Fruit fly (Drosophila melanogaster) whole organism, embryonic: ENCODE results near the gene SmD2.

ENCODE experiments used
- Adf1 ChIP-seq: fragments of 200-800 bp; sonication (Bioruptor generic); IDR thresholded peaks from 2 replicates; pipeline ENCODE4 v1.3.6; 2022; ENCODE audit warnings: missing biosample characterization, missing genetic modification characterization
- CG11398 ChIP-seq: fragments of 200-800 bp; sonication (Bioruptor generic); optimal IDR thresholded peaks from 2 replicates; lab custom pipeline; 2016; ENCODE audit warnings: missing biosample characterization, missing genetic modification characterization
- CG11504 ChIP-seq: fragments of 200-800 bp; sonication (Bioruptor generic); optimal IDR thresholded peaks from 3 replicates; lab custom pipeline; 2019; ENCODE audit warnings: missing biosample characterization, mild to moderate bottlenecking, missing genetic modification characterization, moderate library complexity
- CG12236 ChIP-seq: fragments of 200-800 bp; sonication (Bioruptor generic); optimal IDR thresholded peaks from 2 replicates; lab custom pipeline; 2016; ENCODE audit warnings: missing biosample characterization, missing genetic modification characterization
- CG1233 ChIP-seq: fragments of 200-800 bp; sonication (Bioruptor generic); optimal IDR thresholded peaks from 4 replicates; lab custom pipeline; 2018; ENCODE audit warnings: missing biosample characterization, mild to moderate bottlenecking, missing genetic modification characterization
- CG13424 ChIP-seq: fragments of 200-800 bp; sonication (Bioruptor generic); optimal IDR thresholded peaks from 2 replicates; lab custom pipeline; 2019; ENCODE audit warnings: missing biosample characterization, mild to moderate bottlenecking, missing genetic modification characterization, moderate library complexity
- CG14050 ChIP-seq: fragments of 200-800 bp; sonication (Bioruptor generic); IDR thresholded peaks from 3 replicates; pipeline ENCODE4 v1.3.6; 2022; ENCODE audit warnings: missing biosample characterization, missing genetic modification characterization
- CG15269 ChIP-seq: fragments of 200-800 bp; sonication (Bioruptor generic); optimal IDR thresholded peaks from 2 replicates; lab custom pipeline; 2018; ENCODE audit warnings: missing biosample characterization, mild to moderate bottlenecking, missing genetic modification characterization, moderate library complexity
- CG16815 ChIP-seq: fragments of 200-800 bp; sonication (Bioruptor generic); optimal IDR thresholded peaks from 3 replicates; lab custom pipeline; 2017; ENCODE audit warnings: missing biosample characterization, mild to moderate bottlenecking, missing genetic modification characterization
- CG17385 ChIP-seq: fragments of 200-800 bp; sonication (Bioruptor generic); optimal IDR thresholded peaks from 3 replicates; lab custom pipeline; 2018; ENCODE audit warnings: missing biosample characterization, mild to moderate bottlenecking, missing genetic modification characterization
- CG18619 ChIP-seq: fragments of 200-800 bp; sonication (Bioruptor generic); optimal IDR thresholded peaks from 3 replicates; lab custom pipeline; 2017; ENCODE audit warnings: missing biosample characterization, mild to moderate bottlenecking, missing genetic modification characterization
- CG2712 ChIP-seq: fragments of 200-800 bp; optimal IDR thresholded peaks from 3 replicates; lab custom pipeline; 2019; ENCODE audit warnings: missing biosample characterization, mild to moderate bottlenecking, missing genetic modification characterization, moderate library complexity
- CG30403 ChIP-seq: fragments of 200-800 bp; sonication (Bioruptor generic); optimal IDR thresholded peaks from 3 replicates; lab custom pipeline; 2016; ENCODE audit warnings: missing biosample characterization, missing genetic modification characterization
- CG3281 ChIP-seq: fragments of 200-800 bp; sonication (Bioruptor generic); optimal IDR thresholded peaks from 3 replicates; lab custom pipeline; 2017; ENCODE audit warnings: missing biosample characterization, mild to moderate bottlenecking, missing genetic modification characterization
- CG4282 ChIP-seq: fragments of 200-800 bp; sonication (Bioruptor generic); optimal IDR thresholded peaks from 2 replicates; lab custom pipeline; 2016; ENCODE audit warnings: missing biosample characterization, missing genetic modification characterization
- CG4424 ChIP-seq: fragments of 200-800 bp; sonication (Bioruptor generic); optimal IDR thresholded peaks from 3 replicates; lab custom pipeline; 2016; ENCODE audit warnings: missing biosample characterization, missing genetic modification characterization
- CG7357 ChIP-seq: fragments of 200-800 bp; sonication (Bioruptor generic); IDR thresholded peaks from 3 replicates; pipeline ENCODE4 v1.3.6; 2022; ENCODE audit warnings: missing biosample characterization, missing genetic modification characterization
- CG7786 ChIP-seq: fragments of 200-800 bp; sonication (Bioruptor generic); optimal IDR thresholded peaks from 2 replicates; lab custom pipeline; 2016; ENCODE audit warnings: missing biosample characterization, missing genetic modification characterization
- CG7963 ChIP-seq: fragments of 200-800 bp; sonication (Bioruptor generic); IDR thresholded peaks from 3 replicates; pipeline ENCODE4 v1.3.6; 2022; ENCODE audit warnings: missing biosample characterization, missing genetic modification characterization; ENCODE audit not compliant: partially characterized antibody
- CG8388 ChIP-seq: fragments of 200-800 bp; sonication (Bioruptor generic); optimal IDR thresholded peaks from 2 replicates; lab custom pipeline; 2019; ENCODE audit warnings: missing biosample characterization, mild to moderate bottlenecking, missing genetic modification characterization, moderate library complexity
- CG9215 ChIP-seq: fragments of 200-800 bp; sonication (Bioruptor generic); IDR thresholded peaks from 2 replicates; pipeline ENCODE4 v1.3.6; 2022; ENCODE audit warnings: missing biosample characterization, missing genetic modification characterization
- CG9609 ChIP-seq: fragments of 200-800 bp; sonication (Bioruptor generic); optimal IDR thresholded peaks from 3 replicates; lab custom pipeline; 2016; ENCODE audit warnings: missing biosample characterization, missing genetic modification characterization
- CG9727 ChIP-seq: fragments of 200-800 bp; sonication (Bioruptor generic); optimal IDR thresholded peaks from 3 replicates; lab custom pipeline; 2017; ENCODE audit warnings: missing biosample characterization, mild to moderate bottlenecking, missing genetic modification characterization
- E2f2 ChIP-seq: fragments of 200-800 bp; sonication (Bioruptor generic); IDR thresholded peaks from 2 replicates; pipeline ENCODE4 v1.3.6; 2022; ENCODE audit warnings: missing biosample characterization, missing genetic modification characterization
- H15 ChIP-seq: fragments of 200-800 bp; sonication (Bioruptor generic); IDR thresholded peaks from 3 replicates; pipeline ENCODE4 v1.3.6; 2022; ENCODE audit warnings: missing biosample characterization, missing genetic modification characterization
- MTF-1 ChIP-seq: fragments of 200-800 bp; sonication (Bioruptor generic); optimal IDR thresholded peaks from 2 replicates; lab custom pipeline; 2018; ENCODE audit warnings: missing biosample characterization, mild to moderate bottlenecking, missing genetic modification characterization, borderline replicate concordance
- Oli ChIP-seq: fragments of 200-800 bp; sonication (Bioruptor generic); optimal IDR thresholded peaks from 2 replicates; lab custom pipeline; 2018; ENCODE audit warnings: missing biosample characterization, mild to moderate bottlenecking, missing genetic modification characterization, moderate library complexity
- Optix ChIP-seq: fragments of 200-800 bp; sonication (Bioruptor generic); IDR thresholded peaks from 3 replicates; pipeline ENCODE4 v1.3.6; 2022; ENCODE audit warnings: missing biosample characterization, missing genetic modification characterization
- Ptx1 ChIP-seq: fragments of 200-800 bp; sonication (Bioruptor generic); IDR thresholded peaks from 2 replicates; pipeline ENCODE4 v1.3.6; 2022; ENCODE audit warnings: missing biosample characterization, missing genetic modification characterization
- Ssrp ChIP-seq: fragments of 200-800 bp; sonication (Bioruptor generic); optimal IDR thresholded peaks from 2 replicates; lab custom pipeline; 2018; ENCODE audit warnings: missing biosample characterization, mild to moderate bottlenecking, missing genetic modification characterization, moderate library complexity
- Xbp1 ChIP-seq: fragments of 200-800 bp; sonication (Bioruptor generic); optimal IDR thresholded peaks from 3 replicates; lab custom pipeline; 2016; ENCODE audit warnings: missing biosample characterization, mild to moderate bottlenecking, missing genetic modification characterization
- bcd ChIP-seq: fragments of 200-800 bp; sonication (Bioruptor generic); optimal IDR thresholded peaks from 2 replicates; lab custom pipeline; 2017; ENCODE audit warnings: missing biosample characterization, mild to moderate bottlenecking, missing genetic modification characterization
- cas ChIP-seq: fragments of 200-800 bp; sonication (Bioruptor generic); IDR thresholded peaks from 2 replicates; pipeline ENCODE4 v1.3.6; 2022; ENCODE audit warnings: missing biosample characterization, missing genetic modification characterization
- chinmo ChIP-seq: fragments of 200-800 bp; sonication (Bioruptor generic); IDR thresholded peaks from 4 replicates; pipeline ENCODE4 v1.3.6; 2022; ENCODE audit warnings: missing biosample characterization, missing genetic modification characterization; ENCODE audit not compliant: partially characterized antibody
- crc ChIP-seq: fragments of 200-800 bp; sonication (Bioruptor generic); optimal IDR thresholded peaks from 2 replicates; lab custom pipeline; 2016; ENCODE audit warnings: missing biosample characterization, missing genetic modification characterization
- dmrt99B ChIP-seq: fragments of 200-800 bp; sonication (Bioruptor generic); optimal IDR thresholded peaks from 2 replicates; lab custom pipeline; 2018; ENCODE audit warnings: missing biosample characterization, mild to moderate bottlenecking, missing genetic modification characterization, moderate library complexity
- esg ChIP-seq: fragments of 200-800 bp; sonication (Bioruptor generic); conservative IDR thresholded peaks from 2 replicates; pipeline ENCODE4 v1.3.6; 2022; ENCODE audit warnings: missing biosample characterization, missing genetic modification characterization
- fd102C ChIP-seq: fragments of 200-800 bp; sonication (Bioruptor generic); optimal IDR thresholded peaks from 2 replicates; lab custom pipeline; 2018; ENCODE audit warnings: missing biosample characterization, mild to moderate bottlenecking, missing genetic modification characterization, moderate library complexity
- fu2 ChIP-seq: fragments of 200-800 bp; sonication (Bioruptor generic); optimal IDR thresholded peaks from 2 replicates; lab custom pipeline; 2016; ENCODE audit warnings: missing biosample characterization, missing genetic modification characterization
- grau ChIP-seq: fragments of 200-800 bp; optimal IDR thresholded peaks from 3 replicates; lab custom pipeline; 2019; ENCODE audit warnings: missing biosample characterization, mild to moderate bottlenecking, missing genetic modification characterization, moderate library complexity
- gsb-n ChIP-seq: fragments of 200-800 bp; sonication (Bioruptor generic); optimal IDR thresholded peaks from 3 replicates; lab custom pipeline; 2018; ENCODE audit warnings: missing biosample characterization, mild to moderate bottlenecking, missing genetic modification characterization
- hbn ChIP-seq: fragments of 200-800 bp; sonication (Bioruptor generic); IDR thresholded peaks from 2 replicates; pipeline ENCODE4 v1.3.6; 2022; ENCODE audit warnings: missing biosample characterization, missing genetic modification characterization; ENCODE audit not compliant: partially characterized antibody
- jing ChIP-seq: fragments of 200-800 bp; sonication (Bioruptor generic); optimal IDR thresholded peaks from 2 replicates; lab custom pipeline; 2018; ENCODE audit warnings: missing biosample characterization, mild to moderate bottlenecking, missing genetic modification characterization
- kah ChIP-seq: fragments of 200-800 bp; sonication (Bioruptor generic); optimal IDR thresholded peaks from 2 replicates; lab custom pipeline; 2018; ENCODE audit warnings: missing biosample characterization, mild to moderate bottlenecking, missing genetic modification characterization
- mam ChIP-seq: fragments of 200-800 bp; sonication (Bioruptor generic); optimal IDR thresholded peaks from 3 replicates; lab custom pipeline; 2016; ENCODE audit warnings: missing biosample characterization, missing genetic modification characterization
- pfk ChIP-seq: fragments of 200-800 bp; sonication (Bioruptor generic); optimal IDR thresholded peaks from 2 replicates; lab custom pipeline; 2018; ENCODE audit warnings: missing biosample characterization, mild to moderate bottlenecking, missing genetic modification characterization, moderate library complexity
- pros ChIP-seq: fragments of 200-800 bp; sonication (Bioruptor generic); optimal IDR thresholded peaks from 3 replicates; lab custom pipeline; 2019; ENCODE audit warnings: missing biosample characterization, mild to moderate bottlenecking, missing genetic modification characterization, moderate library complexity
- psq ChIP-seq: fragments of 200-800 bp; sonication (Bioruptor generic); optimal IDR thresholded peaks from 2 replicates; lab custom pipeline; 2017; ENCODE audit warnings: missing biosample characterization, missing genetic modification characterization
- z ChIP-seq: fragments of 200-800 bp; sonication (Bioruptor generic); IDR thresholded peaks from 3 replicates; pipeline ENCODE4 v1.3.6; 2022; ENCODE audit warnings: missing biosample characterization, missing genetic modification characterization

SmD2 gene

dm6 chr3R:6352893-6353623, 7.3 kb upstream of the SmD2 start (continued):
- no peak for TF ChIP-seq fd102C (GFP tag; lab: Kevin White, UChicago)
- no peak for TF ChIP-seq CG11398 (GFP tag; lab: Kevin White, UChicago)
- no peak for TF ChIP-seq CG12236 (GFP tag; lab: Kevin White, UChicago)
- TF ChIP-seq hbn (GFP tag; lab: Robert Waterston, UW), result no peak
- peak; percentile 32 for TF ChIP-seq CG16815 (GFP tag; lab: Kevin White, UChicago)
- TF ChIP-seq CG11504 (tag; lab: Kevin White, UChicago), result peak; percentile 72
- no peak for TF ChIP-seq Optix
- TF ChIP-seq Ssrp (tag; lab: Kevin White, UChicago), result peak; percentile 33
- no peak for TF ChIP-seq CG9609 (GFP tag; lab: Kevin White, UChicago)
- TF ChIP-seq Adf1 (GFP tag; lab: Robert Waterston, UW), result peak; percentile 83
- no peak for TF ChIP-seq CG7786 (GFP tag; lab: Kevin White, UChicago)
- peak; percentile 57 for TF ChIP-seq CG13424 (tag; lab: Kevin White, UChicago)
- peak; percentile 44 for TF ChIP-seq CG15269 (tag; lab: Kevin White, UChicago)
- TF ChIP-seq pfk, result no peak
- no peak for TF ChIP-seq fu2 (GFP tag; lab: Kevin White, UChicago)
- no peak for TF ChIP-seq CG9215 (GFP tag; lab: Robert Waterston, UW)
- peak; percentile 52 for TF ChIP-seq CG30403 (GFP tag; lab: Kevin White, UChicago)
- TF ChIP-seq bcd (GFP tag; lab: Kevin White, UChicago), result peak; percentile 39
- peak; percentile 5 for TF ChIP-seq CG8388
- peak; percentile 7 for TF ChIP-seq CG9727 (GFP tag; lab: Kevin White, UChicago)
- no peak for TF ChIP-seq psq (GFP tag; lab: Kevin White, UChicago)
- TF ChIP-seq CG17385 (GFP tag; lab: Kevin White, UChicago), result peak; percentile 7
- TF ChIP-seq CG4424 (GFP tag; lab: Kevin White, UChicago), result peak; percentile 53
- TF ChIP-seq MTF-1 (GFP tag; lab: Kevin White, UChicago), result no peak
- peak; percentile 95 for TF ChIP-seq z
- TF ChIP-seq CG14050 (GFP tag; lab: Robert Waterston, UW), result no peak
- peak; percentile 28 for TF ChIP-seq gsb-n
- TF ChIP-seq E2f2 (GFP tag; lab: Robert Waterston, UW), result no peak
- TF ChIP-seq esg (GFP tag; lab: Robert Waterston, UW), result no peak
- peak; percentile 41 for TF ChIP-seq CG18619 (GFP tag; lab: Kevin White, UChicago)
- no peak for TF ChIP-seq kah (GFP tag; lab: Kevin White, UChicago)
- no peak for TF ChIP-seq jing
- peak; percentile 46 for TF ChIP-seq grau (tag; lab: Kevin White, UChicago)
- 0 out of 2 replicates have a peak, but pooled peaks have one; percentile 12 for TF ChIP-seq Ptx1 (GFP tag; lab: Robert Waterston, UW)
- TF ChIP-seq Xbp1 (GFP tag; lab: Kevin White, UChicago), result peak; percentile 37
- peak; percentile 11 for TF ChIP-seq mam
- peak; percentile 45 for TF ChIP-seq pros (GFP tag; lab: Kevin White, UChicago)
- TF ChIP-seq CG3281 (GFP tag; lab: Kevin White, UChicago), result peak; percentile 28
- TF ChIP-seq CG7963, result no peak
- TF ChIP-seq chinmo (GFP tag; lab: Robert Waterston, UW), result peak; percentile 76; the same call in 1 of the 4 replicates
- TF ChIP-seq Oli (tag; lab: Kevin White, UChicago), result peak; percentile 69
- TF ChIP-seq CG2712 (tag; lab: Kevin White, UChicago), result peak; percentile 48
- TF ChIP-seq CG7357, result no peak
- peak; percentile 70 for TF ChIP-seq dmrt99B (tag; lab: Kevin White, UChicago)
- no peak for TF ChIP-seq CG4282
- TF ChIP-seq cas (GFP tag; lab: Robert Waterston, UW), result no peak
- TF ChIP-seq crc, result no peak
- no peak for TF ChIP-seq H15 (GFP tag; lab: Robert Waterston, UW)
- peak; percentile 29 for TF ChIP-seq CG1233
